Fruit fly (Drosophila melanogaster): ENCODE data around the gene scramb2.

The scramb2 gene

dm6 chr3L:3058970-3059883, 12.6 kb upstream of the scramb2 start:
- peak in 1 of 2 experiments; percentile 57 for TF ChIP-seq EcR (GFP tag; optimal IDR thresholded peaks at IDR 0.05)
- no peak for TF ChIP-seq CG8478 (optimal IDR thresholded peaks at IDR 0.05)

DNA sequence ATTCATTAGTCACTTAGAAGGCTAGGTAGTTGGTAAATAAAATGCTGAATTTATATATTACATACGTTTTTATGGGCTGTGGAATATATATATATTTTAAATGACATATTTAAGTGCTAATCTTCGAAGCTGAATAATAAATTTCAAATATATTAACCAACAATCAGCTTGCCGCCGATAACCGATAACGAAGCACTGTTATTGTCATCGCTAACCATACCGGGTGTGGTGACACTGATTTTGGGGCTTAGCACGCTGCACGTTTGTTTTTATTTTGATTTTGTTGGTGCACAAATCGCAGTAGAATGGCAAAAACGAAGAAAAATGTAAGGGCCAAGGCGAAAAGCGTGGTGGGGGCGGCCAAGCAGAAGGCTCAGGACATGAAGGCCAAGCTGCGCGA, 8.2 kb upstream of the scramb2 start, which contains the start of gene CG16753:
Gene CG16753 (plus strand): TSS at position 229 of the 400 bp plus-strand sequence.
- no peak for TF ChIP-seq psq (optimal IDR thresholded peaks at IDR 0.05)
- no peak for TF ChIP-seq pan (optimal IDR thresholded peaks at IDR 0.05)
- no peak for TF ChIP-seq Dll (optimal IDR thresholded peaks at IDR 0.05)
- TF ChIP-seq CG8478 (optimal IDR thresholded peaks at IDR 0.05): no peak
- no peak for TF ChIP-seq EcR (GFP tag; optimal IDR thresholded peaks at IDR 0.05)
- no peak for TF ChIP-seq usp (GFP tag; optimal IDR thresholded peaks at IDR 0.05)

- TF ChIP-seq psq (optimal IDR thresholded peaks at IDR 0.05) (no peak), usp (GFP tag; optimal IDR thresholded peaks at IDR 0.05) (no peak), EcR (GFP tag; optimal IDR thresholded peaks at IDR 0.05) (no peak), CG8478 (optimal IDR thresholded peaks at IDR 0.05) (no peak), pan (optimal IDR thresholded peaks at IDR 0.05) (no peak), Dll (optimal IDR thresholded peaks at IDR 0.05) (no peak)
Observed at dm6 chr3L:3054099-3054498, 7.5 kb upstream of the scramb2 start.

DNA sequence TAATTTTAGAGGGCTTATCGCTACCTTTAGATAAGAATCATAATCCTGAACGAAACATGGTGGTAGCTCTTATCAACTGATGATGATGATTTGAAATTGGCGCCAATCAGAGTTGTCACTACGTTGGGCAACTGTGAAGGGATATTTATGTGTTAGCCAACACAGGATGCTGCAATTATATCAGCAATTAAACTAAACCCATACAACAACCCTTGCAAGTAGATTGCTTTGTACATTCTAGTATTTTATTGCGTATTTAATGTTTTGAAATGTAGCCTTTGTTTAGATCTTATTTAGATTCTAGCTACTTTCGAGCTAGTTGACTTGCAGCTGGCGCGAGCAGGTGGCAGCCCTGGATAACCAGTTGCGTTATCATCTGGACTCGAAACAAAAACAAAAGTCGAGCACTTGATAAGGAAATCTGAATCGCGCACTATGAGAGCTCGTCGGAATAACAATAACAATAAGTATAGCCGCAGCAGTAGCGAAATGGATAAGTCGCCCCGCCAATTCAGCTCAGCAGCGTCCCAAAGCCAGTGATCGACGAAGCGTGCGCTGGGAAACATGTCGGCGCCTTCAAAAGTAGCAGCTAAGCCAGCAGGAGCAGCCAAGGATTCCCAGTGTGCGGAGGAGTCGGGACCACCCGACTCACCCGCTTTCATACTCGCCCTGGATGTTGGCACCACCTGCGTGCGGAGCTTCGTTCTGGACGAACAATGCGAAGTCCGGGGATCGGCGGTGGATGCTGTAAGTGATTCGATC, 5.7 kb upstream of the scramb2 start, which contains the start of gene CG1271:
Gene CG1271 (plus strand): TSS at position 405 of the 762 bp plus-strand sequence.
- TF ChIP-seq Dll (optimal IDR thresholded peaks at IDR 0.05): no peak
- TF ChIP-seq EcR (GFP tag; optimal IDR thresholded peaks at IDR 0.05): no peak
- TF ChIP-seq psq (optimal IDR thresholded peaks at IDR 0.05): no peak
- no peak for TF ChIP-seq CG8478 (optimal IDR thresholded peaks at IDR 0.05)
- no peak for TF ChIP-seq usp (GFP tag; optimal IDR thresholded peaks at IDR 0.05)

- no peak for TF ChIP-seq usp (GFP tag; optimal IDR thresholded peaks at IDR 0.05)
- no peak for TF ChIP-seq Dll (optimal IDR thresholded peaks at IDR 0.05)
- TF ChIP-seq CG8478 (optimal IDR thresholded peaks at IDR 0.05): no peak
- no peak for TF ChIP-seq psq (optimal IDR thresholded peaks at IDR 0.05)
- no peak for TF ChIP-seq EcR (GFP tag; optimal IDR thresholded peaks at IDR 0.05)
- no peak for TF ChIP-seq pan (optimal IDR thresholded peaks at IDR 0.05)
Observed at dm6 chr3L:3050185-3050584, 3.6 kb upstream of the scramb2 start, which contains the start of gene CG32485. CG32485 (plus strand) TSS chr3L:3050323.

DNA sequence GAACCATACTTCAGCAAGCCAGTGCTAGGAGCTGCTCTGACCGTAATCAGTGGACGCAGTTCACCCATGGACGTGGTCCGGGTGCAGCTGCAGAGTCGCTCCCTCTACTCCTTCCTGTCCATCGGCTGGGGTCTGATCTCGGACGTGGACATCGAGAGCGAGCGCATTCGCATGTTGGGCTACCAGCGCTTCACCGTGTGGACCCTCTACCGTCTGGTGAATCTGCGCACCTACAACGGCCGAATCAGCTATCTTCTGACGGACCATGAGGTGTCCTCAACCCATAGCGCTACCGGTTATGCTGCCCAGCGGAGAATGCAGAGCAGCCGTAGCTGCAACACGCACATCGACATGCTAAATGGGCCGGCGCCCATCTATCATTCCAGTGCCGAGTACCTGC, 2.0 kb upstream of the scramb2 start:
- TF ChIP-seq Dll (optimal IDR thresholded peaks at IDR 0.05) (no peak), EcR (GFP tag; optimal IDR thresholded peaks at IDR 0.05) (no peak), CG8478 (optimal IDR thresholded peaks at IDR 0.05) (no peak), pan (optimal IDR thresholded peaks at IDR 0.05) (no peak), usp (GFP tag; optimal IDR thresholded peaks at IDR 0.05) (no peak), psq (optimal IDR thresholded peaks at IDR 0.05) (no peak)

- TF ChIP-seq psq (optimal IDR thresholded peaks at IDR 0.05): no peak
- TF ChIP-seq pan (optimal IDR thresholded peaks at IDR 0.05): no peak
- TF ChIP-seq Dll (optimal IDR thresholded peaks at IDR 0.05): no peak
- TF ChIP-seq CG8478 (optimal IDR thresholded peaks at IDR 0.05): no peak
- no peak for TF ChIP-seq usp (GFP tag; optimal IDR thresholded peaks at IDR 0.05)
- no peak for TF ChIP-seq EcR (GFP tag; optimal IDR thresholded peaks at IDR 0.05)
Observed at dm6 chr3L:3045256-3045743, 1.3 kb downstream of the scramb2 start.

- TF ChIP-seq pan (optimal IDR thresholded peaks at IDR 0.05) (no peak), CG8478 (optimal IDR thresholded peaks at IDR 0.05) (no peak), Dll (optimal IDR thresholded peaks at IDR 0.05) (no peak), EcR (GFP tag; optimal IDR thresholded peaks at IDR 0.05) (no peak)
Observed at dm6 chr3L:3042150-3043049, 4.2 kb downstream of the scramb2 start, which contains the start of gene Prx4. Prx4 (plus strand) TSS chr3L:3042359.

dm6 chr3L:3037822-3038563, 8.6 kb downstream of the scramb2 start:
- TF ChIP-seq pan (optimal IDR thresholded peaks at IDR 0.05): no peak
- no peak for TF ChIP-seq usp (GFP tag; optimal IDR thresholded peaks at IDR 0.05)
- TF ChIP-seq CG8478 (optimal IDR thresholded peaks at IDR 0.05): no peak
- TF ChIP-seq psq (optimal IDR thresholded peaks at IDR 0.05): no peak
- TF ChIP-seq EcR (GFP tag; optimal IDR thresholded peaks at IDR 0.05): no peak
- TF ChIP-seq Dll (optimal IDR thresholded peaks at IDR 0.05): no peak

- TF ChIP-seq Dll (optimal IDR thresholded peaks at IDR 0.05) (no peak), psq (optimal IDR thresholded peaks at IDR 0.05) (no peak), EcR (GFP tag; optimal IDR thresholded peaks at IDR 0.05) (no peak), pan (optimal IDR thresholded peaks at IDR 0.05) (peak; percentile 77)
Observed at dm6 chr3L:3036951-3037586, 9.5 kb downstream of the scramb2 start.
